Fruit fly (Drosophila melanogaster) whole organism, pupa: ENCODE results near the gene CG11714.

Experiments used
- CG10348 ChIP-seq: fragments of 200-800 bp; sonication (Bioruptor generic); IDR thresholded peaks from 2 replicates; pipeline ENCODE4 v1.3.6; 2022; ENCODE audit warnings: missing biosample characterization, missing genetic modification characterization
- CG12605 ChIP-seq: fragments of 200-800 bp; sonication (Bioruptor generic); IDR thresholded peaks from 2 replicates; pipeline ENCODE4 v1.3.6; 2022; ENCODE audit warnings: missing biosample characterization, missing genetic modification characterization
- CG13204 ChIP-seq: fragments of 200-800 bp; sonication (Bioruptor generic); optimal IDR thresholded peaks from 2 replicates; lab custom pipeline; 2018; ENCODE audit warnings: missing biosample characterization, mild to moderate bottlenecking, missing genetic modification characterization, moderate library complexity
- CG14655 ChIP-seq: fragments of 200-800 bp; sonication (Bioruptor generic); optimal IDR thresholded peaks from 3 replicates; lab custom pipeline; 2017; ENCODE audit warnings: mild to moderate bottlenecking, missing biosample characterization, missing genetic modification reagents, missing genetic modification characterization
- CG15710 ChIP-seq: fragments of 200-800 bp; sonication (Bioruptor generic); optimal IDR thresholded peaks from 2 replicates; lab custom pipeline; 2018; ENCODE audit warnings: missing biosample characterization, mild to moderate bottlenecking, missing genetic modification characterization, moderate library complexity
- CG17806 ChIP-seq: fragments of 200-800 bp; sonication (Bioruptor generic); optimal IDR thresholded peaks from 2 replicates; lab custom pipeline; 2018; ENCODE audit warnings: missing biosample characterization, mild to moderate bottlenecking, missing genetic modification characterization, moderate library complexity
- CG32121 ChIP-seq: fragments of 200-800 bp; sonication (Bioruptor generic); IDR thresholded peaks from 2 replicates; pipeline ENCODE4 v1.3.6; 2022; ENCODE audit warnings: missing biosample characterization, missing genetic modification characterization
- CG34367 ChIP-seq: fragments of 200-800 bp; sonication (Bioruptor generic); optimal IDR thresholded peaks from 2 replicates; lab custom pipeline; 2018; ENCODE audit warnings: missing biosample characterization, mild to moderate bottlenecking, missing genetic modification characterization
- CG4496 ChIP-seq: fragments of 200-800 bp; sonication (Bioruptor generic); IDR thresholded peaks from 3 replicates; pipeline ENCODE4 v1.3.6; 2022; ENCODE audit warnings: missing biosample characterization, missing genetic modification characterization
- CG8159 ChIP-seq: fragments of 200-800 bp; sonication (Bioruptor generic); optimal IDR thresholded peaks from 3 replicates; lab custom pipeline; 2018; ENCODE audit warnings: missing biosample characterization, mild to moderate bottlenecking, missing genetic modification characterization, moderate library complexity
- CG8301 ChIP-seq: fragments of 200-800 bp; sonication (Bioruptor generic); optimal IDR thresholded peaks from 2 replicates; lab custom pipeline; 2018; ENCODE audit warnings: missing biosample characterization, mild to moderate bottlenecking, missing genetic modification characterization
- CG9948 ChIP-seq: fragments of 200-800 bp; sonication (Bioruptor generic); optimal IDR thresholded peaks from 2 replicates; lab custom pipeline; 2018; ENCODE audit warnings: missing biosample characterization, mild to moderate bottlenecking, missing genetic modification characterization, moderate library complexity
- D1 ChIP-seq: fragments of 200-800 bp; sonication (Bioruptor generic); optimal IDR thresholded peaks from 2 replicates; lab custom pipeline; 2018; ENCODE audit warnings: missing biosample characterization, mild to moderate bottlenecking, missing genetic modification characterization, moderate library complexity
- EcR ChIP-seq: fragments of 200-800 bp; sonication (Bioruptor generic); optimal IDR thresholded peaks from 3 replicates; lab custom pipeline; 2019; ENCODE audit warnings: missing biosample characterization, missing genetic modification characterization, mild to moderate bottlenecking, moderate library complexity, missing genetic modification reagents
- Ets98B ChIP-seq: fragments of 200-800 bp; sonication (Bioruptor generic); IDR thresholded peaks from 2 replicates; pipeline ENCODE4 v1.3.6; 2022; ENCODE audit warnings: missing biosample characterization, missing genetic modification characterization
- Pif1A ChIP-seq: fragments of 200-800 bp; sonication (Bioruptor generic); optimal IDR thresholded peaks from 3 replicates; lab custom pipeline; 2016; ENCODE audit warnings: missing biosample characterization, missing genetic modification characterization
- Pif1B ChIP-seq: fragments of 200-800 bp; sonication (Bioruptor generic); optimal IDR thresholded peaks from 3 replicates; lab custom pipeline; 2016; ENCODE audit warnings: missing biosample characterization, missing genetic modification characterization
- Snoo ChIP-seq: fragments of 200-800 bp; sonication (Bioruptor generic); optimal IDR thresholded peaks from 3 replicates; lab custom pipeline; 2017; ENCODE audit warnings: missing biosample characterization, mild to moderate bottlenecking, missing genetic modification characterization, inconsistent platforms
- fd96Ca ChIP-seq: fragments of 200-800 bp; sonication (Bioruptor generic); IDR thresholded peaks from 3 replicates; pipeline ENCODE4 v1.3.6; 2022; ENCODE audit warnings: missing biosample characterization, missing genetic modification characterization
- gl ChIP-seq: fragments of 200-800 bp; sonication (Bioruptor generic); optimal IDR thresholded peaks from 2 replicates; lab custom pipeline; 2018; ENCODE audit warnings: missing biosample characterization, mild to moderate bottlenecking, missing genetic modification characterization
- rn ChIP-seq: fragments of 200-800 bp; sonication (Bioruptor generic); IDR thresholded peaks from 2 replicates; pipeline ENCODE4 v1.3.6; 2022; ENCODE audit warnings: missing biosample characterization, missing genetic modification characterization

Gene CG11714

dm6 chr3L:11493090-11493807 lies 29.3 kb downstream of the CG11714 start:
- TF ChIP-seq Snoo (tag; lab: Kevin White, UChicago) (no peak), CG8159 (tag; lab: Kevin White, UChicago) (peak; percentile 47), Pif1B (GFP tag; lab: Kevin White, UChicago) (peak; percentile 46), Pif1A (GFP tag; lab: Kevin White, UChicago) (peak; percentile 41), CG32121 (no peak), CG8301 (tag; lab: Kevin White, UChicago) (peak; percentile 31), CG14655 (peak; percentile 67), EcR (GFP tag; lab: Kevin White, UChicago) (peak; percentile 90), gl (tag; lab: Kevin White, UChicago) (peak; percentile 7), CG34367 (tag; lab: Kevin White, UChicago) (no peak), CG4496 (no peak), CG17806 (tag; lab: Kevin White, UChicago) (peak; percentile 40), CG15710 (tag; lab: Kevin White, UChicago) (peak; percentile 22), CG10348 (GFP tag; lab: Robert Waterston, UW) (no peak), CG12605 (GFP tag; lab: Robert Waterston, UW) (no peak; the same call in 1 of the 2 replicates), CG9948 (peak; percentile 26), CG13204 (GFP tag; lab: Kevin White, UChicago) (peak; percentile 57), D1 (tag; lab: Kevin White, UChicago) (no peak), Ets98B (GFP tag; lab: Robert Waterston, UW) (peak; percentile 24; the same call in 1 of the 2 replicates), fd96Ca (GFP tag; lab: Robert Waterston, UW) (no peak), rn (GFP tag; lab: Robert Waterston, UW) (no peak)
- TF ChIP-seq, all 21 proteins: peak for 12

dm6 chr3L:11492457-11492856 lies 30.1 kb downstream of the CG11714 start:
- peak; percentile 29 for TF ChIP-seq CG13204 (GFP tag; lab: Kevin White, UChicago)
- no peak for TF ChIP-seq Snoo (tag; lab: Kevin White, UChicago)
- TF ChIP-seq CG32121 = peak; percentile 54

dm6 chr3L:11491874-11492268 lies 30.6 kb downstream of the CG11714 start:
- TF ChIP-seq CG8159 (tag; lab: Kevin White, UChicago) (no peak), CG8301 (tag; lab: Kevin White, UChicago) (no peak), gl (tag; lab: Kevin White, UChicago) (no peak), fd96Ca (GFP tag; lab: Robert Waterston, UW) (no peak), CG34367 (tag; lab: Kevin White, UChicago) (no peak), CG9948 (no peak), CG12605 (GFP tag; lab: Robert Waterston, UW) (no peak), CG32121 (no peak), Ets98B (GFP tag; lab: Robert Waterston, UW) (no peak), rn (GFP tag; lab: Robert Waterston, UW) (no peak), CG13204 (GFP tag; lab: Kevin White, UChicago) (no peak)

- TF ChIP-seq CG9948 (peak; percentile 36), EcR (GFP tag; lab: Kevin White, UChicago) (no peak), CG32121 (peak; percentile 61), CG14655 (peak; percentile 58), rn (GFP tag; lab: Robert Waterston, UW) (0 out of 2 replicates have a peak, but pooled peaks have one; percentile 8), D1 (tag; lab: Kevin White, UChicago) (no peak), CG4496 (peak; percentile 73), CG34367 (tag; lab: Kevin White, UChicago) (peak; percentile 25), Pif1A (GFP tag; lab: Kevin White, UChicago) (peak; percentile 47), CG13204 (GFP tag; lab: Kevin White, UChicago) (no peak), Pif1B (GFP tag; lab: Kevin White, UChicago) (no peak), gl (tag; lab: Kevin White, UChicago) (no peak), Snoo (tag; lab: Kevin White, UChicago) (peak; percentile 73), fd96Ca (GFP tag; lab: Robert Waterston, UW) (no peak), CG10348 (GFP tag; lab: Robert Waterston, UW) (no peak), CG15710 (tag; lab: Kevin White, UChicago) (peak; percentile 57), CG12605 (GFP tag; lab: Robert Waterston, UW) (peak; percentile 54), Ets98B (GFP tag; lab: Robert Waterston, UW) (peak; percentile 8; the same call in 1 of the 2 replicates), CG8159 (tag; lab: Kevin White, UChicago) (peak; percentile 58), CG17806 (tag; lab: Kevin White, UChicago) (peak; percentile 48), CG8301 (tag; lab: Kevin White, UChicago) (peak; percentile 51)
Measured at dm6 chr3L:11491222-11491873, 31.2 kb downstream of the CG11714 start.

- TF ChIP-seq Ets98B (GFP tag; lab: Robert Waterston, UW) = no peak
- TF ChIP-seq CG14655 = no peak
- TF ChIP-seq CG8159 (tag; lab: Kevin White, UChicago) = no peak
- no peak for TF ChIP-seq CG32121
- no peak for TF ChIP-seq CG17806 (tag; lab: Kevin White, UChicago)
- TF ChIP-seq CG10348 (GFP tag; lab: Robert Waterston, UW) = no peak
- TF ChIP-seq gl (tag; lab: Kevin White, UChicago) = no peak
- no peak for TF ChIP-seq CG9948
Measured at dm6 chr3L:11490539-11490938, 32.0 kb downstream of the CG11714 start.
